Worm (Caenorhabditis elegans) whole organism, L1 larva: ENCODE measurements around the gene asp-18.
"Not testable (repeated sequence)": the region's sequence is repeated elsewhere in the genome, so short reads cannot be mapped to it uniquely, and the experiment has no call there.

Experiments used
- C04F5.9 ChIP-seq: sonication (generic microtip); optimal IDR thresholded peaks from 2 replicates; lab custom pipeline; 2016; ENCODE audit warnings: missing genetic modification characterization, missing compliant biosample characterization
- C34B4.2 ChIP-seq: sonication (generic microtip); optimal IDR thresholded peaks from 2 replicates; lab custom pipeline; 2017; ENCODE audit warnings: mild to moderate bottlenecking, missing genetic modification characterization, missing compliant biosample characterization
- F16B12.6 ChIP-seq: fragments of 150-350 bp; optimal IDR thresholded peaks from 2 replicates; lab custom pipeline; 2014; ENCODE audit warnings: missing biosample characterization, missing genetic modification characterization
- Y116A8C.19 ChIP-seq: sonication (generic microtip); optimal IDR thresholded peaks from 2 replicates; lab custom pipeline; 2016; ENCODE audit warnings: missing compliant biosample characterization, missing genetic modification characterization, borderline replicate concordance
- alr-1 ChIP-seq: fragments of 200-800 bp; sonication (Bioruptor generic); optimal IDR thresholded peaks from 2 replicates; lab custom pipeline; 2018; ENCODE audit warnings: borderline replicate concordance, mild to moderate bottlenecking, missing genetic modification characterization, missing compliant biosample characterization
- ceh-63 ChIP-seq: fragments of 200-800 bp; sonication (Bioruptor generic); optimal IDR thresholded peaks from 2 replicates; lab custom pipeline; 2018; ENCODE audit warnings: mild to moderate bottlenecking, missing genetic modification characterization, missing compliant biosample characterization
- ceh-90 ChIP-seq: sonication (generic microtip); optimal IDR thresholded peaks from 2 replicates; lab custom pipeline; 2016; ENCODE audit warnings: missing genetic modification characterization, missing compliant biosample characterization
- ces-1 ChIP-seq: fragments of 150-350 bp; optimal IDR thresholded peaks from 2 replicates; lab custom pipeline; 2014; ENCODE audit warnings: missing biosample characterization, missing genetic modification reagents, missing genetic modification characterization
- dpl-1 ChIP-seq, 3 experiments: fragments of 150-350 bp in 2 of 3; sonication (generic microtip) in 1 of 3; optimal IDR thresholded peaks; 2 replicates each; lab custom pipeline; 2014 to 2017; ENCODE audit warnings: missing biosample characterization in 3 of 3, missing genetic modification characterization in 3 of 3, missing genetic modification reagents in 3 of 3
- efl-1 ChIP-seq, 4 experiments: fragments of 150-350 bp; optimal IDR thresholded peaks in 3 of 4; peaks in 1 of 4; 1 replicate in 1 of 4; 2 replicates in 3 of 4; lab custom pipeline; 2014; ENCODE audit warnings: missing biosample characterization in 2 of 4, missing genetic modification characterization in 2 of 4, missing genetic modification reagents in 2 of 4
- efl-3 ChIP-seq: fragments of 200-800 bp; sonication (Bioruptor generic); optimal IDR thresholded peaks from 2 replicates; lab custom pipeline; 2018; ENCODE audit warnings: mild to moderate bottlenecking, missing genetic modification characterization, missing compliant biosample characterization
- egl-13 ChIP-seq: sonication (generic microtip); optimal IDR thresholded peaks from 2 replicates; lab custom pipeline; 2016; ENCODE audit warnings: missing genotype, missing genetic modification reagents, missing genetic modification characterization, missing compliant biosample characterization
- fos-1 ChIP-seq: fragments of 150-350 bp; optimal IDR thresholded peaks from 2 replicates; lab custom pipeline; 2014; ENCODE audit warnings: missing biosample characterization, missing genetic modification characterization
- hlh-4 ChIP-seq: sonication (generic microtip); optimal IDR thresholded peaks from 2 replicates; lab custom pipeline; 2016; ENCODE audit warnings: mild to moderate bottlenecking, missing genetic modification characterization, missing compliant biosample characterization
- hpl-2 ChIP-seq: fragments of 150-350 bp; optimal IDR thresholded peaks from 2 replicates; lab custom pipeline; 2014; ENCODE audit warnings: missing biosample characterization, missing genetic modification reagents, missing genetic modification characterization
- irx-1 ChIP-seq: sonication (generic microtip); optimal IDR thresholded peaks from 2 replicates; lab custom pipeline; 2016; ENCODE audit warnings: missing genetic modification characterization, missing compliant biosample characterization
- isw-1 ChIP-seq: fragments of 200-800 bp; sonication (Bioruptor generic); IDR thresholded peaks from 2 replicates; pipeline ENCODE4 v1.3.6; 2022; ENCODE audit warnings: missing genetic modification characterization, missing compliant biosample characterization
- lin-15B ChIP-seq: fragments of 150-350 bp; sonication (generic microtip); optimal IDR thresholded peaks from 3 replicates; lab custom pipeline; 2014; ENCODE audit warnings: missing biosample characterization, missing genetic modification characterization
- lin-39 ChIP-seq: fragments of 150-350 bp; optimal IDR thresholded peaks from 2 replicates; lab custom pipeline; 2014; ENCODE audit warnings: missing biosample characterization, missing genetic modification reagents, missing genetic modification characterization
- lsy-2 ChIP-seq, 2 experiments: fragments of 150-350 bp; optimal IDR thresholded peaks; 2 replicates each; lab custom pipeline; 2014; ENCODE audit warnings: missing biosample characterization in 2 of 2, missing genetic modification characterization in 2 of 2
- mdl-1 ChIP-seq, 2 experiments: fragments of 150-350 bp; optimal IDR thresholded peaks; 2 replicates each; lab custom pipeline; 2014 to 2017; ENCODE audit warnings: missing biosample characterization in 2 of 2, missing genetic modification characterization in 2 of 2, inconsistent platforms in 1 of 2
- mef-2 ChIP-seq: fragments of 150-350 bp; optimal IDR thresholded peaks from 2 replicates; lab custom pipeline; 2014; ENCODE audit warnings: missing biosample characterization, missing genetic modification characterization
- mep-1 ChIP-seq: fragments of 150-350 bp; optimal IDR thresholded peaks from 2 replicates; lab custom pipeline; 2014; ENCODE audit warnings: missing biosample characterization, missing genetic modification characterization
- nhr-19 ChIP-seq: fragments of 200-800 bp; sonication (Bioruptor generic); conservative IDR thresholded peaks from 2 replicates; pipeline ENCODE4 v1.3.6; 2022; ENCODE audit warnings: missing genetic modification characterization, missing compliant biosample characterization
- nhr-237 ChIP-seq: fragments of 150-350 bp; optimal IDR thresholded peaks from 2 replicates; lab custom pipeline; 2014; ENCODE audit warnings: missing biosample characterization, missing genetic modification characterization
- nhr-76 ChIP-seq: sonication (generic microtip); optimal IDR thresholded peaks from 2 replicates; lab custom pipeline; 2017; ENCODE audit warnings: missing biosample characterization, missing genetic modification characterization
- nhr-77 ChIP-seq: fragments of 150-350 bp; optimal IDR thresholded peaks from 2 replicates; lab custom pipeline; 2014; ENCODE audit warnings: missing biosample characterization, missing genetic modification characterization
- rnt-1 ChIP-seq: sonication (generic microtip); optimal IDR thresholded peaks from 2 replicates; lab custom pipeline; 2016; ENCODE audit warnings: mild to moderate bottlenecking, missing genetic modification characterization, moderate library complexity, missing compliant biosample characterization
- skn-1 ChIP-seq: fragments of 150-350 bp; optimal IDR thresholded peaks from 2 replicates; lab custom pipeline; 2014; ENCODE audit warnings: missing biosample characterization, missing genetic modification characterization
- sox-4 ChIP-seq: sonication (generic microtip); optimal IDR thresholded peaks from 2 replicates; lab custom pipeline; 2016; ENCODE audit warnings: missing genetic modification characterization, missing compliant biosample characterization
- sup-37 ChIP-seq: fragments of 200-800 bp; sonication (Bioruptor generic); optimal IDR thresholded peaks from 2 replicates; lab custom pipeline; 2018; ENCODE audit warnings: mild to moderate bottlenecking, missing genetic modification characterization, missing compliant biosample characterization
- swsn-7 ChIP-seq: sonication (generic microtip); optimal IDR thresholded peaks from 2 replicates; lab custom pipeline; 2016; ENCODE audit warnings: missing genetic modification characterization, missing compliant biosample characterization
- tbx-2 ChIP-seq: sonication (generic microtip); optimal IDR thresholded peaks from 2 replicates; lab custom pipeline; 2016; ENCODE audit warnings: missing genetic modification characterization, missing compliant biosample characterization
- tlp-1 ChIP-seq: fragments of 150-350 bp; optimal IDR thresholded peaks from 2 replicates; lab custom pipeline; 2014; ENCODE audit warnings: missing biosample characterization, missing genetic modification characterization
- unc-130 ChIP-seq: fragments of 150-350 bp; optimal IDR thresholded peaks from 2 replicates; lab custom pipeline; 2017; ENCODE audit warnings: missing biosample characterization, missing genetic modification characterization, inconsistent platforms
- unc-86 ChIP-seq: sonication (generic microtip); optimal IDR thresholded peaks from 2 replicates; lab custom pipeline; 2016; ENCODE audit warnings: missing genetic modification characterization, missing compliant biosample characterization
- vab-15 ChIP-seq: sonication (generic microtip); optimal IDR thresholded peaks from 2 replicates; lab custom pipeline; 2017; ENCODE audit warnings: missing genotype, mild to moderate bottlenecking, missing genetic modification characterization, missing compliant biosample characterization
- zag-1 ChIP-seq: fragments of 150-350 bp; optimal IDR thresholded peaks from 2 replicates; lab custom pipeline; 2014; ENCODE audit warnings: missing biosample characterization, missing genetic modification characterization

Gene asp-18

ce11 chrV:18761078-18761477 lies 29.6 kb upstream of the asp-18 start, which contains the start of gene F11D11.4:
TSS of gene F11D11.4 (plus strand) at chrV:18761378.
- TF ChIP-seq tbx-2 (tag; lab: Kevin White, UChicago) (no peak), sup-37 (GFP tag; lab: Kevin White, UChicago) (no peak), swsn-7 (tag; lab: Kevin White, UChicago) (no peak), irx-1 (no peak), C34B4.2 (tag; lab: Kevin White, UChicago) (no peak)

DNA sequence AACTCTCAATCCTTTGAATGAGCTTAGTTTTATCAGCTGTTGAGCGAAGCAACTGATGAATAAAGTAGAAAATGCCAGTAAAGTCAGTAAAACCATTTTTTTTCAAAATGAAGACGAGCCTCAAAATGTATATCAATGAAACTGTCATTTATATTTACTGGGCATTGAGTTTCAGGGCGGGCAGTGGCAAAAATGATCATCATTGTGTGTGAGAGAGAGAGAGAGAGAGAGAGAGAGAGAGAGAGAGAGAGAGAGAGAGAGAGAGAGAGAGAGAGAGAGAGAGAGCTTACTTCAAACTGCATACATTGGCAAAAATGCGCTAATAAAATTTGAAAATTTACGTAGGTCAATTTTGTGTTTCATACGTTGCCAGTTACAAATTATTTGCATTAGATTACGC lies 28.7 kb upstream of the asp-18 start, which contains the start of gene F11D11.3:
F11D11.3 (minus strand) TSS at position 101 of the 400 bp plus-strand sequence.
- TF ChIP-seq egl-13 = no peak
- no peak for TF ChIP-seq ceh-63 (GFP tag; lab: Kevin White, UChicago)
- no peak for TF ChIP-seq mdl-1 (tag; optimal IDR thresholded peaks at IDR 0.05; lab: Kevin White, UChicago)
- no peak for TF ChIP-seq nhr-77 (tag; lab: Kevin White, UChicago)
- TF ChIP-seq lin-15B = no peak
- no peak for TF ChIP-seq nhr-76
- TF ChIP-seq Y116A8C.19 (tag; lab: Kevin White, UChicago) = no peak
- no peak for TF ChIP-seq dpl-1 (GFP tag; optimal IDR thresholded peaks at IDR 0.05; lab: Kevin White, UChicago)
- no peak for TF ChIP-seq ces-1 (GFP tag; lab: Kevin White, UChicago)
- TF ChIP-seq mef-2 (tag; lab: Kevin White, UChicago) = no peak
- TF ChIP-seq ceh-90 = no peak
- TF ChIP-seq vab-15 (tag; lab: Kevin White, UChicago) = no peak
- no peak for TF ChIP-seq skn-1 (tag; lab: Kevin White, UChicago)
- no peak for TF ChIP-seq unc-130 (tag; lab: Kevin White, UChicago)
- TF ChIP-seq tlp-1 (tag; lab: Kevin White, UChicago) = no peak
- no peak for TF ChIP-seq fos-1 (tag; lab: Kevin White, UChicago)
- no peak for TF ChIP-seq lin-39 (tag; lab: Kevin White, UChicago)
- TF ChIP-seq C04F5.9 (tag; lab: Kevin White, UChicago) = no peak
- no peak for TF ChIP-seq nhr-19 (GFP tag; lab: Robert Waterston, UW)
- TF ChIP-seq efl-1 (optimal IDR thresholded peaks at IDR 0.05; lab: Kevin White, UChicago) = no peak
- no peak for TF ChIP-seq efl-1 (GFP tag; optimal IDR thresholded peaks at IDR 0.05 in 1 of 2; lab: Kevin White, UChicago)

ce11 chrV:18754328-18754727 lies 22.8 kb upstream of the asp-18 start, which contains the start of gene clec-254:
TSS of gene clec-254 (minus strand) at chrV:18754428.
- not testable (repeated sequence) for TF ChIP-seq alr-1, hlh-4, nhr-77 (tag; lab: Kevin White, UChicago)

- no peak for TF ChIP-seq efl-3 (GFP tag; lab: Kevin White, UChicago)
- TF ChIP-seq sox-4 (tag; lab: Kevin White, UChicago) = no peak
- TF ChIP-seq zag-1 (tag; lab: Kevin White, UChicago) = no peak
- TF ChIP-seq unc-86 = no peak
- TF ChIP-seq C04F5.9 (tag; lab: Kevin White, UChicago) = no peak
- TF ChIP-seq hpl-2 (GFP tag; lab: Kevin White, UChicago) = no peak
- TF ChIP-seq C34B4.2 (tag; lab: Kevin White, UChicago) = no peak
- no peak for TF ChIP-seq isw-1 (GFP tag; lab: Robert Waterston, UW)
- TF ChIP-seq F16B12.6 (tag; lab: Kevin White, UChicago) = no peak
- no peak for TF ChIP-seq nhr-237 (tag; lab: Kevin White, UChicago)
- TF ChIP-seq dpl-1 (GFP tag; optimal IDR thresholded peaks at IDR 0.05; lab: Kevin White, UChicago) = no peak
- TF ChIP-seq rnt-1 (tag; lab: Kevin White, UChicago) = no peak
- TF ChIP-seq mep-1 (tag; lab: Kevin White, UChicago) = no peak
- no peak for TF ChIP-seq nhr-19 (GFP tag; lab: Robert Waterston, UW)
- TF ChIP-seq lsy-2 (tag; optimal IDR thresholded peaks at IDR 0.05; lab: Kevin White, UChicago) = no peak
Observed at ce11 chrV:18753036-18753435, 21.6 kb upstream of the asp-18 start, which contains the start of gene F11D11.6. TSS of gene F11D11.6 (minus strand) at chrV:18753136.
